ENCODE assay signal across 5 fruit fly cellular contexts in the genomic region with DNA sequence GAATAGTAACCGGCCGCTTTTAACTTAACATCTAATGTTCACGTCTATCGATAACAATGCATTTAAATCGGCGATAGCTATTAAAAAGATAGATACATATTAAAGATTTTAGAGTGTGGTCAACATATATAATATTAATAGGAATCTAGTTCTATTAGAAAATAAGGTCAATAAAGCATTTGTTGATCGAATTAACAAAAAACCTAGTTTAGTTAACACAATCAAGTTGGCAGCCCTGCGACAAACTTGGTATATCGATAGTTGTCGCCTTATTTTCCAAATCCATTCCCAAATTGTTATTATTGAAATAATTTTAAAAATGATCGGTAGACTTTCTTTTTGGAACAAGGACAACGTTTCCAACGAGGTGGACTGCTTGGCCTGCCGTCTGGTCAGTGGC.
TF ChIP-seq lines count a peak whose summit lies in the region.

CG31251 (minus strand) TSS at position 62 of the 400 bp plus-strand sequence.
CG31360 (plus strand) TSS at position 244 of the 400 bp plus-strand sequence.

- TF ChIP-seq CTCF in whole organism, embryonic (GFP tag; optimal IDR thresholded peaks at IDR 0.05; lab: Kevin White, UChicago), result no peak

TF ChIP-seq in whole organism, adult, 20 proteins besides CTCF, POLR2A, EP300 and RAD21:
- no peak for TF ChIP-seq toe (GFP tag; optimal IDR thresholded peaks at IDR 0.05; lab: Kevin White, UChicago)
- no peak for TF ChIP-seq CG1620 (GFP tag; optimal IDR thresholded peaks at IDR 0.05; lab: Kevin White, UChicago)
- TF ChIP-seq CG14711 (tag; optimal IDR thresholded peaks at IDR 0.05; lab: Kevin White, UChicago), result peak; percentile 39
- TF ChIP-seq bab1 (GFP tag; optimal IDR thresholded peaks at IDR 0.05; lab: Kevin White, UChicago), result peak; percentile 4
- peak; percentile 13 for TF ChIP-seq CG7101 (tag; optimal IDR thresholded peaks at IDR 0.05; lab: Kevin White, UChicago)
- TF ChIP-seq Hr96 (GFP tag; optimal IDR thresholded peaks at IDR 0.05; lab: Kevin White, UChicago), result no peak
- TF ChIP-seq CG11617 (GFP tag; optimal IDR thresholded peaks at IDR 0.05; lab: Kevin White, UChicago), result no peak
- TF ChIP-seq kay (GFP tag; lab: Kevin White, UChicago; ENCODE audit: borderline replicate concordance), result no peak
- no peak for TF ChIP-seq CG7045 (GFP tag; optimal IDR thresholded peaks at IDR 0.05; lab: Kevin White, UChicago)

TF ChIP-seq in whole organism, embryonic, 481 proteins besides CTCF, POLR2A, EP300 and RAD21 (continues in another document):
- TF ChIP-seq Ravus (GFP tag; IDR thresholded peaks at IDR 0.05; lab: Robert Waterston, UW) (no peak), CG9876 (GFP tag; optimal IDR thresholded peaks at IDR 0.05; lab: Kevin White, UChicago) (no peak), ttk (GFP tag; IDR thresholded peaks at IDR 0.05; lab: Robert Waterston, UW) (no peak), nom (GFP tag; optimal IDR thresholded peaks at IDR 0.05; lab: Kevin White, UChicago) (no peak), lola (GFP tag; optimal IDR thresholded peaks at IDR 0.05; lab: Kevin White, UChicago) (peak in 1 of 3 experiments; percentile 12), dm (GFP tag; optimal IDR thresholded peaks at IDR 0.05; lab: Kevin White, UChicago) (no peak), CG17912 (GFP tag; optimal IDR thresholded peaks at IDR 0.05; lab: Kevin White, UChicago) (no peak), Hsf (GFP tag; optimal IDR thresholded peaks at IDR 0.05; lab: Kevin White, UChicago) (peak; percentile 7), CG12104 (GFP tag; optimal IDR thresholded peaks at IDR 0.05; lab: Kevin White, UChicago) (no peak), CG9437 (GFP tag; optimal IDR thresholded peaks at IDR 0.05; lab: Kevin White, UChicago) (peak; percentile 0), prd (optimal IDR thresholded peaks at IDR 0.05; lab: Kevin White, UChicago) (no peak), prd (GFP tag; IDR thresholded peaks at IDR 0.05; lab: Robert Waterston, UW) (no peak), CG8290 (GFP tag; optimal IDR thresholded peaks at IDR 0.05; lab: Kevin White, UChicago) (peak; percentile 15), CG8290 (tag; optimal IDR thresholded peaks at IDR 0.05; lab: Kevin White, UChicago) (no peak), CG4820 (GFP tag; optimal IDR thresholded peaks at IDR 0.05; lab: Kevin White, UChicago) (no peak), gcm2 (GFP tag; optimal IDR thresholded peaks at IDR 0.05; lab: Kevin White, UChicago) (no peak), CG4854 (GFP tag; optimal IDR thresholded peaks at IDR 0.05; lab: Kevin White, UChicago) (no peak), CG11560 (tag; IDR thresholded peaks at IDR 0.05; lab: Robert Waterston, UW) (no peak), NC2α (GFP tag; optimal IDR thresholded peaks at IDR 0.05; lab: Kevin White, UChicago) (no peak), CG13624 (GFP tag; optimal IDR thresholded peaks at IDR 0.05; lab: Kevin White, UChicago) (no peak), Med (GFP tag; lab: Kevin White, UChicago) (peak; percentile 31)

TF ChIP-seq in whole organism, prepupa, 60 proteins besides CTCF, POLR2A, EP300 and RAD21:
- no peak for TF ChIP-seq CG11294 (GFP tag; IDR thresholded peaks at IDR 0.05; lab: Robert Waterston, UW)
- peak; percentile 22 for TF ChIP-seq CG3032 (tag; optimal IDR thresholded peaks at IDR 0.05; lab: Kevin White, UChicago)
- TF ChIP-seq Eip78C (GFP tag; lab: Kevin White, UChicago), result peak; percentile 34
- no peak for TF ChIP-seq Ets96B (tag; optimal IDR thresholded peaks at IDR 0.05; lab: Kevin White, UChicago)
- TF ChIP-seq CG16779 (tag; optimal IDR thresholded peaks at IDR 0.05; lab: Kevin White, UChicago), result no peak
- TF ChIP-seq CG34406 (GFP tag; optimal IDR thresholded peaks at IDR 0.05; lab: Kevin White, UChicago), result no peak
- peak; percentile 7 for TF ChIP-seq esn (GFP tag; optimal IDR thresholded peaks at IDR 0.05; lab: Kevin White, UChicago)

TF ChIP-seq in whole organism, pupa, 21 proteins besides CTCF, POLR2A, EP300 and RAD21:
- TF ChIP-seq Ets98B (GFP tag; IDR thresholded peaks at IDR 0.05; lab: Robert Waterston, UW) (no peak), CG15710 (tag; optimal IDR thresholded peaks at IDR 0.05; lab: Kevin White, UChicago) (peak; percentile 0)

TF ChIP-seq in whole organism, wandering third instar larva, 38 proteins besides CTCF, POLR2A, EP300 and RAD21:
- TF ChIP-seq Jra (GFP tag; optimal IDR thresholded peaks at IDR 0.05; lab: Kevin White, UChicago) (peak; percentile 56), sage (GFP tag; optimal IDR thresholded peaks at IDR 0.05; lab: Kevin White, UChicago) (peak; percentile 49), usp (GFP tag; optimal IDR thresholded peaks at IDR 0.05; lab: Kevin White, UChicago) (no peak), tai (GFP tag; optimal IDR thresholded peaks at IDR 0.05; lab: Kevin White, UChicago) (no peak), rgr (GFP tag; optimal IDR thresholded peaks at IDR 0.05; lab: Kevin White, UChicago) (no peak), brk (GFP tag; optimal IDR thresholded peaks at IDR 0.05; lab: Kevin White, UChicago) (no peak), HLH106 (tag; optimal IDR thresholded peaks at IDR 0.05; lab: Kevin White, UChicago) (peak; percentile 20), Myc (optimal IDR thresholded peaks at IDR 0.05; lab: Kevin White, UChicago) (peak; percentile 11)
